Worm (Caenorhabditis elegans): ENCODE data around the gene W01G7.4.
A peak's percentile ranks its signal among the peaks of the same experiment; 100 is the strongest.
"Not testable (repeated sequence)": the region's sequence is repeated elsewhere in the genome, so short reads cannot be mapped to it uniquely, and the experiment has no call there.

The W01G7.4 gene

DNA sequence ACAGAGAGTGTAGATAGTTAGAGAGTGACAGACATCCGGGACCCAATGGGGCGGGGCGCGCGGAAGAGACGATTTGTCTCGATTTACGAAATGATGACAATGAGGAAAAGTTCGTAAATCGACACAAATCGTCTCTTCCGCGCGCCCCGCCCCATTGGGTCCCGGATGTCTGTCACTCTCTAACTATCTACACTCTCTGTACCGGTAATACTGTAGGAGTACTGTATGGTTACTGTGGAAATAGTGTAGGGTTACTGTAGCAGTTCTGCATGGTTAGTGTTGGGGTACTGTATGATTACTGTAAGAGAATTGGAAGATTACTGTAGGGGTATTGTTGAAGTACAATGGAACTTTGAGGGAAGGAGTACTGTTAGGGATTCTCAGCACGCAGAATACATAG lies 39.3 kb upstream of the W01G7.4 start, which contains the start of gene F01D5.10:
F01D5.10 (minus strand) TSS at position 101 of the 400 bp plus-strand sequence.
- TF ChIP-seq dve-1, pha-4, fax-1 (tag; optimal IDR thresholded peaks at IDR 0.05): not testable (repeated sequence)

DNA sequence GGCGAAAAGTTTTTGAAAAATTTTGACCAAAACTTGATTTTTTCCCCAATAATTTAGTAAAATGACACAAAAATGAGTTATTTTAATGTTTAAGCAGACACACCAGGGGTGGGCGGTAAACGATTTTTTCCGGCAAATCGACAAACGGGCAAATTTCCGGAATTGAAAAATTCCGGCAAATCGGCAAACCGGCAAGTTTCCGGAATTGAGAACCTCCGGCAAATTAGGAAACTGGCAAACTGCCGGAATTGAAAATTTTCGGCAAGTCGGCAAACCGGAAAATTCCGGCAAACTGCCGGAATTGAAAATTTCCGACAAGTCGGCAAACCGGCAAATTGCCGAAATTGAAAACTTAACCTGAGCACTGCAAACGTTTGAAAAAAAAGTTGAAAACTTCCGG lies 27.8 kb upstream of the W01G7.4 start:
- TF ChIP-seq pag-3 (tag; optimal IDR thresholded peaks at IDR 0.05; ENCODE audit: borderline replicate concordance): no peak
- TF ChIP-seq F13H6.1 (tag; optimal IDR thresholded peaks at IDR 0.05): no peak
- TF ChIP-seq ttx-3 (tag; optimal IDR thresholded peaks at IDR 0.05): no peak

DNA sequence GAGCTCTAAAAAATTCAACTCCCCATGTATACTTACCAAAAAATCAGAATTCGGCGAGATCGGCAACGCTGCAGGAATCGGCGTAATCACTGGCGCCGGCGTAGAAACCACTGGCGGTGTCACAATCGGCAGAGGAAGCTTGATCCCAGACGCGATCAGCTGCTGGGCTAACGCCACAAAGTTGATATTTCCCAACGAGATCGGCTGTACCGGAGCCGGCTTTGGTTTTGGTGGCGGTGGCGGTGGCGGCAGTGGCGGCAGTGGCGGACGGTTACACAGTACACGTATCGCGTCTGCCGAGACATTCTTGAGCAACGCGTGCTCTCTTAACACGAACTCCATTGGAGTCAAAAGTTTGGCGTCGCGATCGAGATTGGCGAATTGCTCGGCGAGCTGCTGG lies 26.0 kb upstream of the W01G7.4 start:
- TF ChIP-seq lim-6 (tag; optimal IDR thresholded peaks at IDR 0.05): no peak
- TF ChIP-seq unc-55 (GFP tag; optimal IDR thresholded peaks at IDR 0.05): no peak
- TF ChIP-seq ama-1 (optimal IDR thresholded peaks at IDR 0.05): no peak
- TF ChIP-seq hlh-8 (tag; optimal IDR thresholded peaks at IDR 0.05): no peak
- TF ChIP-seq hlh-13 (GFP tag; optimal IDR thresholded peaks at IDR 0.05): no peak
- peak; percentile 1 for TF ChIP-seq hlh-6 (tag; optimal IDR thresholded peaks at IDR 0.05)
- no peak for TF ChIP-seq ceh-18 (tag; optimal IDR thresholded peaks at IDR 0.05)

DNA sequence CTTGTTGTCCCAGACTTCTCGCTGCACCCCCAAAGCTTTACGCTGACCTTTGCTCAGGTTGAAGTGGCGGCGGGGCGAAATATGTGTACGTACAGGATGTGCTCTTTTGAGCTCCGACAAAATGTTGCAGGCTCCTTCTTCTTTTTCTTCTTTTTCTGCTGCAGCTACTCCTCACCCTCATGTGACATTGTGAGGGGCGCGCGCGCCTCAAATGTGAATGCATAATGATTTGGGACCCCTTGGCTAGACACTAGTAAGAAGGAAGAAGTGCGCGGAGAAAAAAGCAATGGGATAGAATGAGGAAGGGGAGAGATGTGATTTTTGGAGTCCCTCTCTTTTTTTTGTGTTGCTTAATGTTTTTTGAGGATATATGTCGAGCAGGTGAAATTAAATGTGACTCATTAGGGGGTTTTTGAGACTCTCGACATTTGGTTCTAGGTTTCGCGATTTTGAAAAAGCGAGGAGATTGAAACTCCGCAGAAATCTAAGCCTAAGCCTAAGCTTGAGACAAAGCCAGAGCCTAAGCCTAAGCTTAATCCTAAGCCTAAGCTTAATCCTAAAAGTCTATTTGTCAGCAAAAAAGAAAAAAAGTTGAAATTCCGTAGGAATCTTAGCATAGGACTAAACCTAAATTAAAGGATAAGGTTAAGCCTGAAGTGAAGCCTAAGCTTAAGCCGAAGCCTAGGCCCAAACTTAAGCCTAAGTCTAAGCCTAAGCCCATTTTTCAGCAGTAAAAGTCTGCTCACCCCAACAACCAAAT lies 23.6 kb upstream of the W01G7.4 start:
- TF ChIP-seq ceh-2 (tag; optimal IDR thresholded peaks at IDR 0.05) (no peak), nfya-1 (tag; optimal IDR thresholded peaks at IDR 0.05) (no peak), ref-2 (tag; optimal IDR thresholded peaks at IDR 0.05) (no peak), ceh-22 (tag; optimal IDR thresholded peaks at IDR 0.05) (no peak), ceh-30 (tag; optimal IDR thresholded peaks at IDR 0.05) (no peak), K09A11.1 (tag; optimal IDR thresholded peaks at IDR 0.05; ENCODE audit: insufficient read depth) (no peak), rnt-1 (tag; optimal IDR thresholded peaks at IDR 0.05) (no peak), che-1 (tag; optimal IDR thresholded peaks at IDR 0.05) (no peak), eyg-1 (tag; optimal IDR thresholded peaks at IDR 0.05) (no peak), hlh-8 (tag; optimal IDR thresholded peaks at IDR 0.05) (no peak), ceh-6 (GFP tag; optimal IDR thresholded peaks at IDR 0.05) (no peak), C38D4.7 (GFP tag; optimal IDR thresholded peaks at IDR 0.05) (peak; percentile 11), tbx-2 (tag; optimal IDR thresholded peaks at IDR 0.05) (peak; percentile 51), hlh-30 (tag; optimal IDR thresholded peaks at IDR 0.05; ENCODE audit: insufficient read depth) (peak; percentile 8), ceh-9 (tag; optimal IDR thresholded peaks at IDR 0.05) (no peak), ztf-16 (tag; optimal IDR thresholded peaks at IDR 0.05) (no peak), mec-3 (tag; optimal IDR thresholded peaks at IDR 0.05; ENCODE audit: borderline replicate concordance) (no peak), dve-1 (tag; optimal IDR thresholded peaks at IDR 0.05) (peak; percentile 91), elt-2 (tag; optimal IDR thresholded peaks at IDR 0.05) (no peak), pha-4 (tag; optimal IDR thresholded peaks at IDR 0.05) (no peak), dmd-4 (tag; optimal IDR thresholded peaks at IDR 0.05; ENCODE audit: borderline replicate concordance) (no peak), ahr-1 (tag; optimal IDR thresholded peaks at IDR 0.05) (no peak), ceh-18 (tag; optimal IDR thresholded peaks at IDR 0.05) (no peak), unc-42 (tag; optimal IDR thresholded peaks at IDR 0.05) (peak; percentile 67), ceh-14 (tag; optimal IDR thresholded peaks at IDR 0.05) (no peak), lim-6 (tag; optimal IDR thresholded peaks at IDR 0.05) (no peak), K02D7.2 (tag; optimal IDR thresholded peaks at IDR 0.05) (no peak), hlh-6 (tag; optimal IDR thresholded peaks at IDR 0.05) (no peak)
